Worm (Caenorhabditis elegans) whole organism, L1 larva: Measurements from ENCODE around the gene clec-242.
A peak's percentile ranks its signal among the peaks of the same experiment; 100 is the strongest.
"Not testable (repeated sequence)": the region's sequence is repeated elsewhere in the genome, so short reads cannot be mapped to it uniquely, and the experiment has no call there.

Source experiments
- C04F5.9 ChIP-seq: sonication (generic microtip); optimal IDR thresholded peaks from 2 replicates; lab custom pipeline; 2016; ENCODE audit warnings: missing genetic modification characterization, missing compliant biosample characterization
- C34B4.2 ChIP-seq: sonication (generic microtip); optimal IDR thresholded peaks from 2 replicates; lab custom pipeline; 2017; ENCODE audit warnings: mild to moderate bottlenecking, missing genetic modification characterization, missing compliant biosample characterization
- F16B12.6 ChIP-seq: fragments of 150-350 bp; optimal IDR thresholded peaks from 2 replicates; lab custom pipeline; 2014; ENCODE audit warnings: missing biosample characterization, missing genetic modification characterization
- Y116A8C.19 ChIP-seq: sonication (generic microtip); optimal IDR thresholded peaks from 2 replicates; lab custom pipeline; 2016; ENCODE audit warnings: missing compliant biosample characterization, missing genetic modification characterization, borderline replicate concordance
- alr-1 ChIP-seq: fragments of 200-800 bp; sonication (Bioruptor generic); optimal IDR thresholded peaks from 2 replicates; lab custom pipeline; 2018; ENCODE audit warnings: borderline replicate concordance, mild to moderate bottlenecking, missing genetic modification characterization, missing compliant biosample characterization
- aly-2 ChIP-seq: fragments of 150-350 bp; optimal IDR thresholded peaks from 2 replicates; lab custom pipeline; 2014; ENCODE audit warnings: missing biosample characterization, missing genetic modification characterization
- ama-1 ChIP-seq: fragments of 150-350 bp; optimal IDR thresholded peaks from 2 replicates; lab custom pipeline; 2014
- ceh-63 ChIP-seq: fragments of 200-800 bp; sonication (Bioruptor generic); optimal IDR thresholded peaks from 2 replicates; lab custom pipeline; 2018; ENCODE audit warnings: mild to moderate bottlenecking, missing genetic modification characterization, missing compliant biosample characterization
- ceh-8 ChIP-seq: fragments of 200-800 bp; sonication (Bioruptor generic); optimal IDR thresholded peaks from 2 replicates; lab custom pipeline; 2018; ENCODE audit warnings: mild to moderate bottlenecking, missing genetic modification characterization, moderate library complexity, missing compliant biosample characterization
- ceh-82 ChIP-seq, 3 experiments: fragments of 150-350 bp in 1 of 3; sonication (generic microtip) in 2 of 3; optimal IDR thresholded peaks; 2 replicates each; lab custom pipeline; 2014 to 2017; ENCODE audit warnings: missing biosample characterization in 3 of 3, missing genetic modification characterization in 3 of 3
- ceh-88 ChIP-seq: fragments of 200-800 bp; sonication (Bioruptor generic); IDR thresholded peaks from 2 replicates; pipeline ENCODE4 v1.3.6; 2022; ENCODE audit warnings: missing genetic modification characterization, missing compliant biosample characterization
- ces-1 ChIP-seq: fragments of 150-350 bp; optimal IDR thresholded peaks from 2 replicates; lab custom pipeline; 2014; ENCODE audit warnings: missing biosample characterization, missing genetic modification reagents, missing genetic modification characterization
- efl-1 ChIP-seq, 4 experiments: fragments of 150-350 bp; optimal IDR thresholded peaks in 3 of 4; peaks in 1 of 4; 1 replicate in 1 of 4; 2 replicates in 3 of 4; lab custom pipeline; 2014; ENCODE audit warnings: missing biosample characterization in 2 of 4, missing genetic modification characterization in 2 of 4, missing genetic modification reagents in 2 of 4
- efl-3 ChIP-seq: fragments of 200-800 bp; sonication (Bioruptor generic); optimal IDR thresholded peaks from 2 replicates; lab custom pipeline; 2018; ENCODE audit warnings: mild to moderate bottlenecking, missing genetic modification characterization, missing compliant biosample characterization
- egl-13 ChIP-seq: sonication (generic microtip); optimal IDR thresholded peaks from 2 replicates; lab custom pipeline; 2016; ENCODE audit warnings: missing genotype, missing genetic modification reagents, missing genetic modification characterization, missing compliant biosample characterization
- elt-2 ChIP-seq: sonication (generic microtip); optimal IDR thresholded peaks from 2 replicates; lab custom pipeline; 2016; ENCODE audit warnings: missing genetic modification characterization, mild to moderate bottlenecking, inconsistent platforms, missing compliant biosample characterization, missing genetic modification reagents
- fkh-10 ChIP-seq: sonication (generic microtip); optimal IDR thresholded peaks from 2 replicates; lab custom pipeline; 2017; ENCODE audit warnings: missing biosample characterization, missing genetic modification reagents, missing genetic modification characterization
- fos-1 ChIP-seq: fragments of 150-350 bp; optimal IDR thresholded peaks from 2 replicates; lab custom pipeline; 2014; ENCODE audit warnings: missing biosample characterization, missing genetic modification characterization
- grh-1 ChIP-seq: fragments of 200-800 bp; sonication (Bioruptor generic); IDR thresholded peaks from 2 replicates; pipeline ENCODE4 v1.3.6; 2022; ENCODE audit warnings: missing genetic modification reagents, missing genetic modification characterization, missing compliant biosample characterization
- irx-1 ChIP-seq: sonication (generic microtip); optimal IDR thresholded peaks from 2 replicates; lab custom pipeline; 2016; ENCODE audit warnings: missing genetic modification characterization, missing compliant biosample characterization
- isw-1 ChIP-seq: fragments of 200-800 bp; sonication (Bioruptor generic); IDR thresholded peaks from 2 replicates; pipeline ENCODE4 v1.3.6; 2022; ENCODE audit warnings: missing genetic modification characterization, missing compliant biosample characterization
- jun-1 ChIP-seq: fragments of 150-350 bp; optimal IDR thresholded peaks from 2 replicates; lab custom pipeline; 2014; ENCODE audit warnings: missing biosample characterization, missing genetic modification reagents, missing genetic modification characterization
- lin-14 ChIP-seq: fragments of 200-800 bp; sonication (Bioruptor generic); optimal IDR thresholded peaks from 2 replicates; lab custom pipeline; 2018; ENCODE audit warnings: mild to moderate bottlenecking, missing genetic modification characterization, moderate library complexity, missing compliant biosample characterization
- lin-35 ChIP-seq, 2 experiments: fragments of 150-350 bp; optimal IDR thresholded peaks; 2 replicates each; lab custom pipeline; 2014; ENCODE audit warnings: missing biosample characterization in 2 of 2, missing genetic modification characterization in 2 of 2, missing genetic modification reagents in 2 of 2
- lin-39 ChIP-seq: fragments of 150-350 bp; optimal IDR thresholded peaks from 2 replicates; lab custom pipeline; 2014; ENCODE audit warnings: missing biosample characterization, missing genetic modification reagents, missing genetic modification characterization
- mdl-1 ChIP-seq, 2 experiments: fragments of 150-350 bp; optimal IDR thresholded peaks; 2 replicates each; lab custom pipeline; 2014 to 2017; ENCODE audit warnings: missing biosample characterization in 2 of 2, missing genetic modification characterization in 2 of 2, inconsistent platforms in 1 of 2
- mef-2 ChIP-seq: fragments of 150-350 bp; optimal IDR thresholded peaks from 2 replicates; lab custom pipeline; 2014; ENCODE audit warnings: missing biosample characterization, missing genetic modification characterization
- nhr-12 ChIP-seq: sonication (generic microtip); optimal IDR thresholded peaks from 2 replicates; lab custom pipeline; 2017; ENCODE audit warnings: missing biosample characterization, missing genetic modification characterization
- nhr-19 ChIP-seq: fragments of 200-800 bp; sonication (Bioruptor generic); conservative IDR thresholded peaks from 2 replicates; pipeline ENCODE4 v1.3.6; 2022; ENCODE audit warnings: missing genetic modification characterization, missing compliant biosample characterization
- nhr-28 ChIP-seq: fragments of 150-350 bp; optimal IDR thresholded peaks from 2 replicates; lab custom pipeline; 2014; ENCODE audit warnings: missing biosample characterization, missing genetic modification characterization
- nhr-77 ChIP-seq: fragments of 150-350 bp; optimal IDR thresholded peaks from 2 replicates; lab custom pipeline; 2014; ENCODE audit warnings: missing biosample characterization, missing genetic modification characterization
- nhr-84 ChIP-seq: sonication (generic microtip); optimal IDR thresholded peaks from 2 replicates; lab custom pipeline; 2017; ENCODE audit warnings: missing biosample characterization, missing genetic modification characterization
- pag-3 ChIP-seq: sonication (generic microtip); optimal IDR thresholded peaks from 2 replicates; lab custom pipeline; 2017; ENCODE audit warnings: missing genetic modification characterization, mild to moderate bottlenecking, missing compliant biosample characterization, antibody characterized with exemption, borderline replicate concordance; ENCODE audit not compliant: insufficient read depth
- pqm-1 ChIP-seq: sonication (generic microtip); optimal IDR thresholded peaks from 3 replicates; lab custom pipeline; 2017; ENCODE audit warnings: missing biosample characterization, missing genetic modification characterization
- rnt-1 ChIP-seq: sonication (generic microtip); optimal IDR thresholded peaks from 2 replicates; lab custom pipeline; 2016; ENCODE audit warnings: mild to moderate bottlenecking, missing genetic modification characterization, moderate library complexity, missing compliant biosample characterization
- skn-1 ChIP-seq: fragments of 150-350 bp; optimal IDR thresholded peaks from 2 replicates; lab custom pipeline; 2014; ENCODE audit warnings: missing biosample characterization, missing genetic modification characterization
- sptf-1 ChIP-seq: fragments of 150-350 bp; optimal IDR thresholded peaks from 2 replicates; lab custom pipeline; 2014; ENCODE audit warnings: missing biosample characterization, missing genetic modification characterization
- tlp-1 ChIP-seq: fragments of 150-350 bp; optimal IDR thresholded peaks from 2 replicates; lab custom pipeline; 2014; ENCODE audit warnings: missing biosample characterization, missing genetic modification characterization
- unc-98 ChIP-seq: fragments of 200-800 bp; sonication (Bioruptor generic); IDR thresholded peaks from 2 replicates; pipeline ENCODE4 v1.3.6; 2022; ENCODE audit warnings: missing genetic modification characterization, missing compliant biosample characterization
- xbp-1 ChIP-seq: sonication (generic microtip); optimal IDR thresholded peaks from 2 replicates; lab custom pipeline; 2016; ENCODE audit warnings: missing genetic modification characterization, missing compliant biosample characterization
- zip-4 ChIP-seq: fragments of 200-800 bp; sonication (Bioruptor generic); optimal IDR thresholded peaks from 2 replicates; lab custom pipeline; 2018; ENCODE audit warnings: mild to moderate bottlenecking, missing genetic modification characterization, moderate library complexity, missing compliant biosample characterization
- ztf-11 ChIP-seq, 2 experiments: sonication (generic microtip); optimal IDR thresholded peaks; 2 replicates each; lab custom pipeline; 2016 to 2017; ENCODE audit warnings: missing genetic modification characterization in 2 of 2, missing biosample characterization in 1 of 2, missing compliant biosample characterization in 1 of 2

clec-242 gene

ce11 chrV:17255028-17255427 lies 9.7 kb upstream of the clec-242 start, which contains the start of gene srh-116:
Gene srh-116, minus strand, starts transcription at chrV:17255128.
- TF ChIP-seq ceh-82 (tag; optimal IDR thresholded peaks at IDR 0.05; lab: Kevin White, UChicago); lin-14 (GFP tag; lab: Kevin White, UChicago); aly-2 (tag; lab: Kevin White, UChicago): not testable (repeated sequence)

- TF ChIP-seq elt-2 (tag; lab: Kevin White, UChicago): no peak
- no peak for TF ChIP-seq jun-1 (tag; lab: Kevin White, UChicago)
- TF ChIP-seq mdl-1 (tag; optimal IDR thresholded peaks at IDR 0.05; lab: Kevin White, UChicago): no peak
- no peak for TF ChIP-seq F16B12.6 (tag; lab: Kevin White, UChicago)
- TF ChIP-seq skn-1 (tag; lab: Kevin White, UChicago): no peak
- no peak for TF ChIP-seq lin-39 (tag; lab: Kevin White, UChicago)
- no peak for TF ChIP-seq fos-1 (tag; lab: Kevin White, UChicago)
- no peak for TF ChIP-seq alr-1 (tag; lab: Kevin White, UChicago)
- no peak for TF ChIP-seq isw-1 (GFP tag; lab: Robert Waterston, UW)
- TF ChIP-seq efl-1 (optimal IDR thresholded peaks at IDR 0.05; lab: Kevin White, UChicago): no peak
- no peak for TF ChIP-seq efl-1 (GFP tag; optimal IDR thresholded peaks at IDR 0.05 in 1 of 2; lab: Kevin White, UChicago)
Measured at ce11 chrV:17251364-17251961, 6.2 kb upstream of the clec-242 start, which contains the start of gene Y61B8A.6. Gene Y61B8A.6, plus strand, starts transcription at chrV:17251911.

ce11 chrV:17248915-17249314 lies 3.6 kb upstream of the clec-242 start, which contains the start of gene clec-243:
Gene clec-243, minus strand, starts transcription at chrV:17249015.
- TF ChIP-seq lin-35 (GFP tag; optimal IDR thresholded peaks at IDR 0.05; lab: Kevin White, UChicago): no peak
- TF ChIP-seq ceh-63 (GFP tag; lab: Kevin White, UChicago): no peak
- no peak for TF ChIP-seq lin-14 (GFP tag; lab: Kevin White, UChicago)
- TF ChIP-seq nhr-19 (GFP tag; lab: Robert Waterston, UW): no peak
- no peak for TF ChIP-seq Y116A8C.19
- no peak for TF ChIP-seq C04F5.9
- TF ChIP-seq fos-1 (tag; lab: Kevin White, UChicago): no peak
- TF ChIP-seq nhr-84 (tag; lab: Kevin White, UChicago): no peak
- TF ChIP-seq ama-1 (lab: Kevin White, UChicago): no peak
- no peak for TF ChIP-seq rnt-1 (tag; lab: Kevin White, UChicago)
- TF ChIP-seq ceh-8 (GFP tag; lab: Kevin White, UChicago): no peak
- TF ChIP-seq aly-2 (tag; lab: Kevin White, UChicago): no peak
- TF ChIP-seq, all 84 proteins: peak for 0

- TF ChIP-seq sptf-1 (tag; lab: Kevin White, UChicago) (no peak), elt-2 (tag; lab: Kevin White, UChicago) (peak; percentile 79), nhr-77 (tag; lab: Kevin White, UChicago) (no peak), pqm-1 (no peak), xbp-1 (tag; lab: Kevin White, UChicago) (no peak), fkh-10 (GFP tag; lab: Kevin White, UChicago) (no peak), tlp-1 (tag; lab: Kevin White, UChicago) (peak; percentile 48), ama-1 (lab: Kevin White, UChicago) (no peak), ces-1 (GFP tag; lab: Kevin White, UChicago) (no peak), efl-3 (no peak)
- TF ChIP-seq, all 84 proteins: peak for 2
Measured at ce11 chrV:17243016-17243415, 2.3 kb downstream of the clec-242 start.

ce11 chrV:17242552-17242951 lies 2.8 kb downstream of the clec-242 start, which contains the start of gene Y68A4B.3:
Gene Y68A4B.3, minus strand, starts transcription at chrV:17242652.
- no peak for TF ChIP-seq mef-2 (tag; lab: Kevin White, UChicago)
- no peak for TF ChIP-seq C34B4.2 (tag; lab: Kevin White, UChicago)
- TF ChIP-seq egl-13: no peak
- no peak for TF ChIP-seq irx-1 (tag; lab: Kevin White, UChicago)
- TF ChIP-seq ceh-88 (GFP tag; lab: Robert Waterston, UW): no peak
- no peak for TF ChIP-seq ces-1 (GFP tag; lab: Kevin White, UChicago)
- no peak for TF ChIP-seq pqm-1
- no peak for TF ChIP-seq mdl-1 (tag; optimal IDR thresholded peaks at IDR 0.05; lab: Kevin White, UChicago)
- no peak for TF ChIP-seq unc-98 (GFP tag; lab: Robert Waterston, UW)
- TF ChIP-seq nhr-12 (tag; lab: Kevin White, UChicago): no peak
- TF ChIP-seq ztf-11 (tag; optimal IDR thresholded peaks at IDR 0.05; lab: Kevin White, UChicago): no peak
- no peak for TF ChIP-seq zip-4
- no peak for TF ChIP-seq pag-3 (tag; lab: Kevin White, UChicago)
- TF ChIP-seq grh-1 (GFP tag; lab: Robert Waterston, UW): no peak
- TF ChIP-seq lin-39 (tag; lab: Kevin White, UChicago): no peak
- TF ChIP-seq nhr-28: no peak
